Fruit fly (Drosophila melanogaster): ENCODE data around the gene Obp69a.

The Obp69a gene

dm6 chr3L:12387063-12387462 is 8.9 kb upstream of the Obp69a start:
- TF ChIP-seq CG11617 (GFP tag; optimal IDR thresholded peaks at IDR 0.05) (no peak), Hr96 (GFP tag; optimal IDR thresholded peaks at IDR 0.05) (no peak), cnc (optimal IDR thresholded peaks at IDR 0.05) (peak in 1 of 2 experiments; percentile 26)

dm6 chr3L:12387898-12388297 is 8.1 kb upstream of the Obp69a start:
- TF ChIP-seq tj (GFP tag; optimal IDR thresholded peaks at IDR 0.05) (peak; percentile 20), Crg-1 (GFP tag; optimal IDR thresholded peaks at IDR 0.05) (no peak), Mnt (GFP tag; optimal IDR thresholded peaks at IDR 0.05) (no peak)

dm6 chr3L:12391240-12391843 is 4.6 kb upstream of the Obp69a start, which contains the start of gene Ncc69:
Ncc69 (minus strand) TSS chr3L:12391444.
- peak; percentile 22 for TF ChIP-seq tj (GFP tag; optimal IDR thresholded peaks at IDR 0.05)
- TF ChIP-seq CG11617 (GFP tag; optimal IDR thresholded peaks at IDR 0.05) = no peak
- peak; percentile 21 for TF ChIP-seq bab1 (GFP tag; optimal IDR thresholded peaks at IDR 0.05)
- peak; percentile 41 for TF ChIP-seq kay (GFP tag; ENCODE audit: borderline replicate concordance)
- TF ChIP-seq Mnt (GFP tag; optimal IDR thresholded peaks at IDR 0.05) = peak; percentile 48
- no peak for TF ChIP-seq CG7045 (GFP tag; optimal IDR thresholded peaks at IDR 0.05)
- no peak for TF ChIP-seq CG5204 (GFP tag; optimal IDR thresholded peaks at IDR 0.05)

- TF ChIP-seq CG7101 (tag; optimal IDR thresholded peaks at IDR 0.05) = no peak
- TF ChIP-seq CG11617 (GFP tag; optimal IDR thresholded peaks at IDR 0.05) = no peak
- TF ChIP-seq Hr96 (GFP tag; optimal IDR thresholded peaks at IDR 0.05) = no peak
- no peak for TF ChIP-seq tj (GFP tag; optimal IDR thresholded peaks at IDR 0.05)
- TF ChIP-seq CG33017 (tag; optimal IDR thresholded peaks at IDR 0.05) = no peak
Observed at dm6 chr3L:12392068-12392467, 3.9 kb upstream of the Obp69a start.

dm6 chr3L:12392758-12393157 is 3.2 kb upstream of the Obp69a start:
- TF ChIP-seq CG5204 (GFP tag; optimal IDR thresholded peaks at IDR 0.05) = no peak
- no peak for TF ChIP-seq CG7045 (GFP tag; optimal IDR thresholded peaks at IDR 0.05)
- TF ChIP-seq bab1 (GFP tag; optimal IDR thresholded peaks at IDR 0.05) = no peak
- TF ChIP-seq CG14711 (tag; optimal IDR thresholded peaks at IDR 0.05) = no peak
- no peak for TF ChIP-seq CG7101 (tag; optimal IDR thresholded peaks at IDR 0.05)

- TF ChIP-seq Mnt (GFP tag; optimal IDR thresholded peaks at IDR 0.05) (no peak), CG7045 (GFP tag; optimal IDR thresholded peaks at IDR 0.05) (no peak), bab1 (GFP tag; optimal IDR thresholded peaks at IDR 0.05) (no peak), cic (GFP tag; optimal IDR thresholded peaks at IDR 0.05) (no peak), CG5204 (GFP tag; optimal IDR thresholded peaks at IDR 0.05) (no peak), Hr96 (GFP tag; optimal IDR thresholded peaks at IDR 0.05) (no peak)
Observed at dm6 chr3L:12399171-12399570, 3.2 kb downstream of the Obp69a start, which contains the start of gene CG32104. CG32104 (minus strand) TSS chr3L:12399322.

dm6 chr3L:12401800-12402199 is 5.8 kb downstream of the Obp69a start, which contains the start of gene Smyd4-2:
Smyd4-2 (minus strand) TSS chr3L:12401935.
- TF ChIP-seq toe (GFP tag; optimal IDR thresholded peaks at IDR 0.05) (no peak), bab1 (GFP tag; optimal IDR thresholded peaks at IDR 0.05) (no peak), pad (GFP tag; optimal IDR thresholded peaks at IDR 0.05) (no peak), CG7101 (tag; optimal IDR thresholded peaks at IDR 0.05) (no peak), tj (GFP tag; optimal IDR thresholded peaks at IDR 0.05) (no peak), CG7045 (GFP tag; optimal IDR thresholded peaks at IDR 0.05) (no peak), cic (GFP tag; optimal IDR thresholded peaks at IDR 0.05) (no peak), CG1620 (GFP tag; optimal IDR thresholded peaks at IDR 0.05) (no peak), CG33017 (tag; optimal IDR thresholded peaks at IDR 0.05) (no peak), cnc (optimal IDR thresholded peaks at IDR 0.05) (no peak), CG12768 (GFP tag; optimal IDR thresholded peaks at IDR 0.05) (no peak)

dm6 chr3L:12405889-12406500 is 10.0 kb downstream of the Obp69a start:
- TF ChIP-seq Hr96 (GFP tag; optimal IDR thresholded peaks at IDR 0.05) = no peak
- TF ChIP-seq kay (GFP tag; ENCODE audit: borderline replicate concordance) = peak; percentile 81
- peak in 1 of 2 experiments; percentile 58 for TF ChIP-seq cnc (optimal IDR thresholded peaks at IDR 0.05)
